Fruit fly (Drosophila melanogaster) Kc167 (cell line): ENCODE results near the gene CG5946.
A peak's percentile ranks its signal among the peaks of the same experiment; 100 is the strongest.

Source experiments
- Myc ChIP-seq: fragments of >200 bp; optimal IDR thresholded peaks from 2 replicates; lab custom pipeline; 2017; ENCODE audit warnings: missing external identifiers
- Sin3A ChIP-seq: fragments of >200 bp; optimal IDR thresholded peaks from 2 replicates; lab custom pipeline; 2018; ENCODE audit warnings: missing external identifiers
- h ChIP-seq: fragments of >200 bp; optimal IDR thresholded peaks from 3 replicates; lab custom pipeline; 2018; ENCODE audit warnings: missing external identifiers
- insv ChIP-seq: fragments of >200 bp; optimal IDR thresholded peaks from 3 replicates; lab custom pipeline; 2018; ENCODE audit warnings: missing external identifiers
- psq ChIP-seq: fragments of >200 bp; optimal IDR thresholded peaks from 2 replicates; lab custom pipeline; 2017; ENCODE audit warnings: missing external identifiers
- ttk ChIP-seq: sonication (Bioruptor generic); optimal IDR thresholded peaks from 2 replicates; lab custom pipeline; 2017; ENCODE audit warnings: missing external identifiers

CG5946 gene

DNA sequence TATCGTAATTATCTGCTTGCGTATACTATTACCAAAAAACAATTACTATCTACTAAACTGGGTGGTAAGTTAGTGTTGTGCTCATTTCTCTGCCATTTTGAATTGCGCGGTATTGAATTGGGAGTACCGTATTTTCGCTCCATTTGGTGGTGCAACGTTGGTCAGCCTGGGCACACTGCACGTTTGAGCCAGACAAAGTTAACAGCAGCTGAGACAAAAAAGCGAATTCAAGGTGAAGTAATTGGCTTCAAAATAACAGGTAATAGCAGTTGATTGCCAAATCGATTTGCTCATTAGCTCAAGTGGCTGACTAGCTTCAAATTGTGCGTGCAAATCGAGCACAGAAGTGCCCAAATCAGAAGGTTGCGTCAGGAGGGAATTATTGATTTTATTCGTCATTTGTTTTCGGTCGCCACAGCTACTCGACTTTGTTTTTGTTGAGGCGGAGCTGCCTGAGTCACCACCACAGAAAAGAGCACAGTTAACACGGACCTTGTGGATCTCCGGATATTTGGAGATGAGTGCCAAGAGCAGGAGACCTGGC, 26.6 kb downstream of the CG5946 start, which contains the start of gene Klp68D:
Gene Klp68D, plus strand, starts transcription at position 175 of the 544 bp plus-strand sequence.
- no peak for TF ChIP-seq Myc (lab: Kevin White, UChicago)

DNA sequence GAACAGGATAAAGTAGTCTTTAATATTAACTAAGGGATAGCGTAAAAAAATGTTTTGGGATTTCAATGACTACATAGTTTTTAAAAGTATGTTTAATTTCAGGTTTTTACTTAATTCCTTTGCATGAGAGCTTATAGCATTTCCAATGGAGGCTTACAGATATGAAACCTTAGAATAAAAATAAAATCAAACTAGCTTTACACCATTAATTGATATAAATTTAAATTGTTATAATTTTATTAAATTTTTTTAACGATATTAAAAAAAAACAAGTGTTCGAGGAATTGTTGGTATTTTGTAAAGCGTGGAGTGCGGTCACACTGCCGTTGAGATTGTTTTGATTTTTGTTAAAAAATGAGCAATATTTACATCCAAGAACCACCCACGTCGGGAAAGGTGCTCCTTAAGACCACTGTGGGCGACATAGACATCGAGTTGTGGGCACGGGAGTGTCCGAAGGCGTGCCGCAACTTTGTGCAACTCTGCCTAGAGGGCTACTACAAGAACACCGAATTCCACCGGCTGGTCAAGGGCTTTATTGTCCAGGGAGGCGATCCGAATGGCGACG, 28.8 kb downstream of the CG5946 start, which contains the start of the genes twy and CG10907:
Gene twy, minus strand, starts transcription at position 51 of the 568 bp plus-strand sequence.
Gene CG10907, plus strand, starts transcription at position 282 of the 568 bp plus-strand sequence.
- TF ChIP-seq Sin3A (lab: Kevin White, UChicago) = no peak
- TF ChIP-seq insv (lab: Kevin White, UChicago) = no peak
- TF ChIP-seq Myc (lab: Kevin White, UChicago) = no peak
- TF ChIP-seq ttk (lab: Kevin White, UChicago) = no peak
- no peak for TF ChIP-seq psq (lab: Kevin White, UChicago)
- TF ChIP-seq h (lab: Kevin White, UChicago) = no peak

DNA sequence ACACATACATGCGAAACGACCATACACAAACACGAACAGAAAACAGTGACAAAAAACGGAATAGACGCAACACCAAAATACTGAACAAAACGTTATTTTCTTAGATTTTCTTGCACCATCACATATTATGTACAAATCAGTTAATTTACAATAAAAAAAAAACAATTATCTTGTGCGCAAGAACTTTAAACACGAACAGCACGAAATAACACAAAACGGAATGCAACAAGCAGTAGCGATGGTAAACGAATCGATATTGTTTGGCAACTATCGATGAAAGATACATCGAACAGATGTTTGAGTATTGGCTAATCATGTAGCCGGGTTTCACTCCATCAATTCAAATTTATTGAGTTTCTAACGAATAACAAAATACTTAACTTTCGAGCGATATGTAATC, 32.3 kb downstream of the CG5946 start, which contains the start of gene Pi3K68D:
Gene Pi3K68D, minus strand, starts transcription at position 241 of the 400 bp plus-strand sequence.
- no peak for TF ChIP-seq Myc (lab: Kevin White, UChicago)
- no peak for TF ChIP-seq h (lab: Kevin White, UChicago)
- no peak for TF ChIP-seq psq (lab: Kevin White, UChicago)
- no peak for TF ChIP-seq insv (lab: Kevin White, UChicago)
- no peak for TF ChIP-seq ttk (lab: Kevin White, UChicago)
- no peak for TF ChIP-seq Sin3A (lab: Kevin White, UChicago)

DNA sequence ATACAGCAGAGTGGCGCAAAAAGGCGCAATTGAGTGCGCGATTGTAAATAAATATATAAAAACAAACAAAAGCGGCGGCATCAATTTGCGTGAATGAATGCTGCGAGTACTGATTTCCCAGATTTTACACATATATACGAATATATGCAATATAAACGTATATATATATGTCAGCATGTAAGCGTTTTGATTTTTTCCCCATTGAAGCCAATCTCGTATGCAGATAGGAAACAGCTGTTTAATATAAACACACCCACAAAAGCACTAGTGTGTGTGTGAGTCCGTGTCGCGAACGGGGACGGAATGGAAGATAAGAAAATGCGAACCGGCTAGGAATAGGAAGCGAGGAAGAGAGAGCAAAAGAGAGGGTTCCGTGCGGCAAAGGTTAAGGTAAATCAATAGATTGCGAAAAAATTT, 33.1 kb downstream of the CG5946 start:
- TF ChIP-seq ttk (lab: Kevin White, UChicago) (no peak), psq (lab: Kevin White, UChicago) (peak; percentile 5)

DNA sequence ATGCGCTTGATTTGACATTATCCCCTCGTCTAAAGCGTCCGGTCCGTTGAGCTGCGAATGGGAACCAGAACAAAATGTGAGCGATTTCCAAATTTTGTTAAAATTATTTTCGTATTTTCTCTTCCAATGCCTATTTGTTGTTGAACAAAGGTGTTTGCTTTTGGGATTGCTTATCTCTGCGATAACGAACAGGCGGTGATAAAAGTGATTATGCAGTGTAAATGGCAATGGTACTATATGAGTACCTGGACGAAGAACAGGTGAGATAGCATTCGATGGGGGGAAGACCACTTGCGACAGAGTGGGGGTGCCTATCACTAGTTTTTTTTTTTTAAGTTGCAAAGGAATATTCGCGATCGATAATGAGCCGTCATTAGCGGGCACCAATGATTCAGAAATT, 33.9 kb downstream of the CG5946 start:
- TF ChIP-seq h (lab: Kevin White, UChicago) = no peak
- TF ChIP-seq Myc (lab: Kevin White, UChicago) = no peak
- TF ChIP-seq ttk (lab: Kevin White, UChicago) = no peak
- no peak for TF ChIP-seq insv (lab: Kevin White, UChicago)
- TF ChIP-seq Sin3A (lab: Kevin White, UChicago) = no peak
- TF ChIP-seq psq (lab: Kevin White, UChicago) = no peak

DNA sequence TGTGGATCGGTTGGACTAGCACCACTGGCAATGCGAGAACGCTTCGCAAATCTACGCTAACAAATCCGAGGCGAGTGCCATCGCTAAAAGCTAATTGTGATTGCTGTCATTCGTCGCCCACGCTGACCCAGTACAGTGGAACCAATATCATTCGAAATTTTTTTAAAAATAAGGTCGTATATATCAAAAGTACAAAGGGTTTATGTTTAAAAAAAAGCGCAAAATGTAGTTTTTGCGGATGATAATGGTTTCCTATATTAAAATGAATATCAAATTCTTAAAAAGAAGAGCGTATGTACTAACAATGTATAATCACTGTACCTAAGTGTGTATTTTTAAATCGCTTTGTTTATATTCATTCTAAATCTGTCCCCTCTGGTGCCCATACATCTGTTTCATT, 36.8 kb downstream of the CG5946 start:
- TF ChIP-seq ttk (lab: Kevin White, UChicago) (no peak), Sin3A (lab: Kevin White, UChicago) (no peak), h (lab: Kevin White, UChicago) (no peak), insv (lab: Kevin White, UChicago) (no peak), psq (lab: Kevin White, UChicago) (no peak), Myc (lab: Kevin White, UChicago) (no peak)

DNA sequence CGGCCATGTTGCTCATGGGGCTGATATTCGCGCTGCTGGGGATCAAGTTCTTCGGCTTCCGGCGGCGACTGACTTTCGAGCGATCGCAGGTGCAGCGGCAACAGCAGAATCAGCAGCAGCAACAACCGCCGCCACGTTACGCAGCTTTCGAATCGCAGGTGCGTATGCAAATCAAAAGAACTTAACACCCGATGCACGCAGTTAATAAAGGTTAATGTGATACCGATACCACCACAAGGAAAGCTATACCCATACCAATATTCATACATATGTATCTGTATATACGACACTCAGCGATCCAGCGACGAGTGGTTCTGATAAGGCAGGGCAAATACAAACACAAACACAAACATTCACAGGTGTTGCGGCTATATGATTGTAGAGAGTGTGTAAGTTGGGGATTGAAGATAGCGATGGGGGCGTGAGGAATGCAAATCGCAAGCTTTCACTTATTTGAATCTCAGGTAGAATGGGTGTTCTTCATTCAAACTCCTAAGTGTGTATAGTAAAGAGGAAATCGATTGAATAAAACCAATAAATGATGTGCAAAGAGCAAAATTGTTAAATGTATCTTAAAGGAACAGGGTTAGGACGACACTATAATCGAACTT, 44.6 kb downstream of the CG5946 start:
- no peak for TF ChIP-seq Sin3A (lab: Kevin White, UChicago)
- TF ChIP-seq h (lab: Kevin White, UChicago) = no peak
- TF ChIP-seq insv (lab: Kevin White, UChicago) = no peak
- no peak for TF ChIP-seq ttk (lab: Kevin White, UChicago)
- no peak for TF ChIP-seq psq (lab: Kevin White, UChicago)
- TF ChIP-seq Myc (lab: Kevin White, UChicago) = no peak

DNA sequence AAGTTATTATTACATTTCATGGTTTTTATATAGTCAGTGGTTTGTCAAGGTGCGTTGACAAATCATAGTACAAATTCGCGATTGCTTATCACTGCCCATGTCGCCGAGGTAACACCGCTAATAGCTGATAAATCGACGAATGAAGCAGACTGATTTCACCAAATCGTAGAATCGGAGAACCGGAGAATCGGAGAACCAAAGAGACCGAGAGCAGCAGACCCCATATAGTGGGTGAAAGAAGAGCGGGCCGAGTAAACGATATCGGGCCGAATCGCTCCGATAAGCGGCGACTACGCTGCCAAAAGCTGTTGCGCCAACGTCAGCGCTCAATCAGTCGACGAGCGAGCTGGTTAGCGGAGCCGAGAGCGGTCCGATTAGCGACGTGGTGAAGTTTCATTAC, 45.3 kb downstream of the CG5946 start, which contains the start of gene CG14131:
Gene CG14131, plus strand, starts transcription at position 343 of the 400 bp plus-strand sequence.
- TF ChIP-seq ttk (lab: Kevin White, UChicago) = no peak
- no peak for TF ChIP-seq insv (lab: Kevin White, UChicago)
- TF ChIP-seq psq (lab: Kevin White, UChicago) = no peak
- no peak for TF ChIP-seq Sin3A (lab: Kevin White, UChicago)
- TF ChIP-seq h (lab: Kevin White, UChicago) = no peak
- no peak for TF ChIP-seq Myc (lab: Kevin White, UChicago)

DNA sequence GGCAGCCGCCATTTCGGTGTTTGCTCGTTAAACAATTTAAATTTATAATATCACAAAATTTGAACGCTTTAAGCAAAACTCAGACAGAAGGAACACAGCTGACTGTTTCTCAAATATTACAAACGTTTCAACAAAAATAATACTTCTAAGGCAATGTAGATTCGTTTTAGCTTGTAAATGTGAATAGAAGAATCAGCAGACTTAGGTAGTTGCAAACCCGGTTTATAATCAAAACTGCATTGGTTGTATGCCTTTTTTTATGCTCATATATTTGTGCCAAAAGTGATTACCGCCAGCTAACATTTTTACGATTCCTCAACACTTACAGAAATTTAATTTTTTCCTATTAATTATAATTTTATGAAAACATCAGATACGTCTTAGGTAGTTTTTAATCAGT, 47.7 kb downstream of the CG5946 start, which contains the start of gene Tim13:
Gene Tim13, minus strand, starts transcription at position 101 of the 400 bp plus-strand sequence.
- TF ChIP-seq h (lab: Kevin White, UChicago) = no peak
- no peak for TF ChIP-seq psq (lab: Kevin White, UChicago)
- no peak for TF ChIP-seq Myc (lab: Kevin White, UChicago)
- no peak for TF ChIP-seq insv (lab: Kevin White, UChicago)
- TF ChIP-seq Sin3A (lab: Kevin White, UChicago) = no peak
- no peak for TF ChIP-seq ttk (lab: Kevin White, UChicago)

DNA sequence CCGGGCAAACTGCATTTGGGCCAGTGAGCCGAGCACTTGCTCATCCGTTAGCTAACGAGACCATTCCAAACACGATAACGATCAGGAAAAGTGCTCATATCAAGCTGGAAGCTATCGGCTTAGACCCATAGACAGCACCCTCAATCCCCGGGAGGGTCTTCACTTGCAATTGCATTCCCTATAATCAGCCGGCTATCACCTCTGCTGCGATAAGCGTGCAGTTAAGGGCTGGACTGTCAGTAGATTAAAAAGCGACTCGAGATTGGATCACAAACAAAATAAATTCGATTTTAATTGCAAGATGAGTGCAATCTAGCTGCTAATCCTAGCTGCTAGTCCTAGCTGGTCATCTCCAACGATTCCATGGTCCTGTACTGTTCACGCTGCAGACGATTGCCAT, 48.3 kb downstream of the CG5946 start:
- no peak for TF ChIP-seq h (lab: Kevin White, UChicago)
- TF ChIP-seq ttk (lab: Kevin White, UChicago) = no peak
- TF ChIP-seq insv (lab: Kevin White, UChicago) = no peak
- TF ChIP-seq Sin3A (lab: Kevin White, UChicago) = no peak
- TF ChIP-seq Myc (lab: Kevin White, UChicago) = no peak
- no peak for TF ChIP-seq psq (lab: Kevin White, UChicago)

DNA sequence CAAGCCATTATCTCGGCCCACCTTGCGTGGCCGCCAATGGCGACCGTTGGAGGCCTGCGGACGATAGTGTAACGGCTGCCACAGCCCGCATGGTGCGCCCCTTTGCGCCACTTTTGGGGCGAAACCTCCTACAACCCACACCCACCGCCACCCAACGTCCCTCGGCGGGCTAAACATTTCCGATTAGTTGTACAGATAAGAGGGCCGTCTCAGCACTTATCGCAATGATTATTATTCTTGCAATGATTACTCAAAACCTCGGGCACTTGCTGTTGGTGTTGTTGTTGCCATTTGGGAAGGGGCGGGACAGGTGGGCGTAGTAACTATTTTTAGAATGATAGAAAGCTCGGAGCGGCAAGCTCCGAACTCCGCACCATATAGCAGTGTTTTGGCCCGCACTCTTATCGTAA, 49.5 kb downstream of the CG5946 start:
- TF ChIP-seq psq (lab: Kevin White, UChicago) = no peak
- no peak for TF ChIP-seq Myc (lab: Kevin White, UChicago)
- TF ChIP-seq Sin3A (lab: Kevin White, UChicago) = no peak
- TF ChIP-seq h (lab: Kevin White, UChicago) = no peak
- TF ChIP-seq insv (lab: Kevin White, UChicago) = no peak
- TF ChIP-seq ttk (lab: Kevin White, UChicago) = no peak
